Worm (Caenorhabditis elegans) whole organism, L1 larva: ENCODE data around the gene nhr-87.

Experiments
- efl-1 ChIP-seq, 4 experiments: fragments of 150-350 bp; optimal IDR thresholded peaks in 3 of 4; peaks in 1 of 4; 1 replicate in 1 of 4; 2 replicates in 3 of 4; lab custom pipeline; 2014; ENCODE audit warnings: missing biosample characterization in 2 of 4, missing genetic modification characterization in 2 of 4, missing genetic modification reagents in 2 of 4
- egl-27 ChIP-seq, 2 experiments: fragments of 150-350 bp in 1 of 2; sonication (generic microtip); optimal IDR thresholded peaks; 3 replicates each; lab custom pipeline; 2017 to 2018; ENCODE audit warnings: missing biosample characterization in 2 of 2, missing genetic modification characterization in 2 of 2, missing genetic modification reagents in 2 of 2
- nhr-237 ChIP-seq: fragments of 150-350 bp; optimal IDR thresholded peaks from 2 replicates; lab custom pipeline; 2014; ENCODE audit warnings: missing biosample characterization, missing genetic modification characterization
- snpc-4 ChIP-seq: fragments of 150-350 bp; optimal IDR thresholded peaks from 2 replicates; lab custom pipeline; 2014; ENCODE audit warnings: missing biosample characterization, missing genetic modification characterization
- sup-37 ChIP-seq: fragments of 200-800 bp; sonication (Bioruptor generic); optimal IDR thresholded peaks from 2 replicates; lab custom pipeline; 2018; ENCODE audit warnings: mild to moderate bottlenecking, missing genetic modification characterization, missing compliant biosample characterization
- ztf-4 ChIP-seq: fragments of 150-350 bp; optimal IDR thresholded peaks from 2 replicates; lab custom pipeline; 2014; ENCODE audit warnings: missing biosample characterization, missing genetic modification characterization

- TF ChIP-seq nhr-237 (tag; lab: Kevin White, UChicago) (no peak), sup-37 (GFP tag; lab: Kevin White, UChicago) (no peak), egl-27 (tag; optimal IDR thresholded peaks at IDR 0.05; lab: Kevin White, UChicago) (no peak), efl-1 (optimal IDR thresholded peaks at IDR 0.05; lab: Kevin White, UChicago) (no peak), efl-1 (GFP tag; optimal IDR thresholded peaks at IDR 0.05 in 1 of 2; lab: Kevin White, UChicago) (no peak), snpc-4 (tag; lab: Kevin White, UChicago) (no peak), ztf-4 (tag; lab: Kevin White, UChicago) (no peak)
Observed at ce11 chrIV:1605276-1605762, 18.5 kb upstream of the nhr-87 start, which contains the start of gene Y41D4B.11.
